Worm (Caenorhabditis elegans) whole organism, late embryonic: ENCODE results near the gene F13E9.13.

ENCODE experiments used
- C08G9.2 ChIP-seq: sonication (generic microtip); optimal IDR thresholded peaks from 2 replicates; lab custom pipeline; 2016; ENCODE audit warnings: mild to moderate bottlenecking, missing genetic modification characterization, moderate library complexity, missing compliant biosample characterization
- F13H6.1 ChIP-seq: sonication (generic microtip); optimal IDR thresholded peaks from 2 replicates; lab custom pipeline; 2016; ENCODE audit warnings: missing genetic modification characterization, missing compliant biosample characterization
- ama-1 ChIP-seq: fragments of 150-350 bp; optimal IDR thresholded peaks from 2 replicates; lab custom pipeline; 2014
- ceh-2 ChIP-seq: sonication (generic microtip); optimal IDR thresholded peaks from 2 replicates; lab custom pipeline; 2016; ENCODE audit warnings: missing genotype, missing genetic modification characterization, missing compliant biosample characterization
- ceh-22 ChIP-seq: sonication (generic microtip); optimal IDR thresholded peaks from 2 replicates; lab custom pipeline; 2017; ENCODE audit warnings: missing biosample characterization, missing genetic modification characterization
- ceh-45 ChIP-seq: fragments of 200-800 bp; sonication (Bioruptor generic); IDR thresholded peaks from 2 replicates; pipeline ENCODE4 v1.3.6; 2022; ENCODE audit warnings: missing genetic modification reagents, missing genetic modification characterization, missing compliant biosample characterization
- hlh-13 ChIP-seq: fragments of 200-800 bp; sonication (Bioruptor generic); optimal IDR thresholded peaks from 2 replicates; lab custom pipeline; 2018; ENCODE audit warnings: mild to moderate bottlenecking, missing genetic modification characterization, missing compliant biosample characterization
- hlh-15 ChIP-seq: sonication (generic microtip); optimal IDR thresholded peaks from 2 replicates; lab custom pipeline; 2016; ENCODE audit warnings: missing genetic modification characterization, missing compliant biosample characterization
- nfya-1 ChIP-seq: sonication (generic microtip); optimal IDR thresholded peaks from 2 replicates; lab custom pipeline; 2017; ENCODE audit warnings: missing genetic modification characterization, mild to moderate bottlenecking, missing compliant biosample characterization, antibody characterized with exemption, moderate library complexity
- unc-86 ChIP-seq: sonication (generic microtip); optimal IDR thresholded peaks from 2 replicates; lab custom pipeline; 2016; ENCODE audit warnings: missing genetic modification characterization, missing compliant biosample characterization

- TF ChIP-seq ama-1 (no peak), F13H6.1 (tag; lab: Kevin White, UChicago) (no peak), hlh-13 (GFP tag; lab: Kevin White, UChicago) (no peak), C08G9.2 (tag; lab: Kevin White, UChicago) (no peak), ceh-22 (tag; lab: Kevin White, UChicago) (no peak), unc-86 (tag; lab: Kevin White, UChicago) (no peak), ceh-2 (no peak), nfya-1 (no peak), hlh-15 (no peak), ceh-45 (GFP tag; lab: Robert Waterston, UW) (no peak)
Measured at ce11 chrIV:10855049-10855448, 26.3 kb upstream of the F13E9.13 start, which contains the start of gene T11G6.3.
